Worm (Caenorhabditis elegans): ENCODE results near the gene F58A4.1.

Gene F58A4.1

ce11 chrIII:9583224-9583623 is 15.0 kb upstream of the F58A4.1 start:
- TF ChIP-seq unc-42 (tag; optimal IDR thresholded peaks at IDR 0.05) = peak; percentile 57
- no peak for TF ChIP-seq hlh-13 (GFP tag; optimal IDR thresholded peaks at IDR 0.05)
- TF ChIP-seq ttx-3 (tag; optimal IDR thresholded peaks at IDR 0.05) = no peak
- TF ChIP-seq dve-1 (tag; optimal IDR thresholded peaks at IDR 0.05) = no peak
- peak; percentile 13 for TF ChIP-seq ceh-14 (tag; optimal IDR thresholded peaks at IDR 0.05)
- TF ChIP-seq gmeb-2 (tag; optimal IDR thresholded peaks at IDR 0.05) = no peak

ce11 chrIII:9585314-9585713 is 13.0 kb upstream of the F58A4.1 start:
- TF ChIP-seq unc-55 (GFP tag; optimal IDR thresholded peaks at IDR 0.05) = no peak
- no peak for TF ChIP-seq elt-4 (tag; optimal IDR thresholded peaks at IDR 0.05)
- TF ChIP-seq unc-42 (tag; optimal IDR thresholded peaks at IDR 0.05) = peak; percentile 91
- no peak for TF ChIP-seq fax-1 (tag; optimal IDR thresholded peaks at IDR 0.05)

ce11 chrIII:9590212-9590611 is 8.1 kb upstream of the F58A4.1 start:
- TF ChIP-seq elt-2 (tag; optimal IDR thresholded peaks at IDR 0.05) (peak; percentile 90), ceh-30 (tag; optimal IDR thresholded peaks at IDR 0.05) (no peak)

- TF ChIP-seq gmeb-2 (tag; optimal IDR thresholded peaks at IDR 0.05) (no peak), ceh-24 (tag; optimal IDR thresholded peaks at IDR 0.05) (no peak), lin-11 (tag; optimal IDR thresholded peaks at IDR 0.05) (no peak), ztf-16 (tag; optimal IDR thresholded peaks at IDR 0.05) (no peak), ref-2 (tag; optimal IDR thresholded peaks at IDR 0.05) (no peak), unc-86 (tag; optimal IDR thresholded peaks at IDR 0.05) (no peak), mec-3 (tag; optimal IDR thresholded peaks at IDR 0.05; ENCODE audit: borderline replicate concordance) (no peak), ceh-34 (tag; optimal IDR thresholded peaks at IDR 0.05) (no peak), ets-4 (tag; optimal IDR thresholded peaks at IDR 0.05) (no peak), dve-1 (tag; optimal IDR thresholded peaks at IDR 0.05) (no peak), F13H6.1 (tag; optimal IDR thresholded peaks at IDR 0.05) (no peak), sox-4 (tag; optimal IDR thresholded peaks at IDR 0.05) (no peak), nfya-1 (tag; optimal IDR thresholded peaks at IDR 0.05) (no peak), Y22D7AL.16 (tag; optimal IDR thresholded peaks at IDR 0.05) (no peak)
Observed at ce11 chrIII:9592118-9592517, 6.2 kb upstream of the F58A4.1 start, which contains the start of gene acox-1.5. TSS of gene acox-1.5 (minus strand) at chrIII:9592192.

DNA sequence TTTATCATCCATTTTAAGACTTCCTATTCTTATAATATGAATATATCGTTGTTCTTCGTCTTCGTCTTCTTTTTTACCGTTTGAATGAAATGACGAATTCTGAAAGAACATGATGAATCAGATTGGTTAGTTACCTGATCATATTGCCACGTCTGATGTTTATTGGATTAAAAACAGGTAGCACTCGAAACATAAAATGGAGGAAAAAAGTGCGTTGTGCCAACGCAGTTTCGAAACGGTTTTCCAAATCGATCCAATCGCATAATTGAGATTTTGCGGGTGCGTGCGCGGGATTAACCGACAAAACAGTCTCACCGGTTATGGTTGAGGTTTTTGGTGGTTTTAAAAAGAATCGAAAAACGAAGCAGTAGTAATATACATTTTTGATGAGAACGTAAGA is 2.7 kb upstream of the F58A4.1 start, which contains the start of gene rom-2:
rom-2 (minus strand) TSS at position 101 of the 400 bp plus-strand sequence.
- no peak for TF ChIP-seq ztf-16 (tag; optimal IDR thresholded peaks at IDR 0.05)
- no peak for TF ChIP-seq syd-9 (tag; optimal IDR thresholded peaks at IDR 0.05)
- no peak for TF ChIP-seq mec-3 (tag; optimal IDR thresholded peaks at IDR 0.05; ENCODE audit: borderline replicate concordance)
- no peak for TF ChIP-seq nhr-11 (tag; optimal IDR thresholded peaks at IDR 0.05)
- no peak for TF ChIP-seq npax-4 (tag; optimal IDR thresholded peaks at IDR 0.05)
- TF ChIP-seq tbx-2 (tag; optimal IDR thresholded peaks at IDR 0.05) = no peak
- no peak for TF ChIP-seq unc-42 (tag; optimal IDR thresholded peaks at IDR 0.05)
- no peak for TF ChIP-seq ref-2 (tag; optimal IDR thresholded peaks at IDR 0.05)
- no peak for TF ChIP-seq lin-11 (tag; optimal IDR thresholded peaks at IDR 0.05)
- no peak for TF ChIP-seq sdc-2 (tag; optimal IDR thresholded peaks at IDR 0.05)
- TF ChIP-seq ahr-1 (tag; optimal IDR thresholded peaks at IDR 0.05) = no peak
- no peak for TF ChIP-seq ama-1 (optimal IDR thresholded peaks at IDR 0.05)
- TF ChIP-seq lim-6 (tag; optimal IDR thresholded peaks at IDR 0.05) = no peak
- TF ChIP-seq pag-3 (tag; optimal IDR thresholded peaks at IDR 0.05; ENCODE audit: borderline replicate concordance) = no peak
- TF ChIP-seq tbx-7 (tag; optimal IDR thresholded peaks at IDR 0.05) = no peak
- TF ChIP-seq ceh-48 (tag; optimal IDR thresholded peaks at IDR 0.05) = no peak
- TF ChIP-seq ceh-24 (tag; optimal IDR thresholded peaks at IDR 0.05) = no peak
- TF ChIP-seq Y22D7AL.16 (tag; optimal IDR thresholded peaks at IDR 0.05) = no peak

- no peak for TF ChIP-seq ztf-16 (tag; optimal IDR thresholded peaks at IDR 0.05)
- no peak for TF ChIP-seq dve-1 (tag; optimal IDR thresholded peaks at IDR 0.05)
- TF ChIP-seq zip-5 (tag; optimal IDR thresholded peaks at IDR 0.05) = no peak
- TF ChIP-seq ceh-45 (GFP tag; IDR thresholded peaks at IDR 0.05) = no peak
- TF ChIP-seq fkh-6 (tag; optimal IDR thresholded peaks at IDR 0.05) = no peak
- no peak for TF ChIP-seq hlh-6 (tag; optimal IDR thresholded peaks at IDR 0.05)
Observed at ce11 chrIII:9597044-9597443, 1.2 kb upstream of the F58A4.1 start, which contains the start of gene C48B4.12. TSS of gene C48B4.12 (plus strand) at chrIII:9597344.

All from whole organism, late embryonic.